Worm (Caenorhabditis elegans): ENCODE results near the gene F11E6.9.

F11E6.9 gene

ce11 chrIV:17475242-17475641 lies at the start of gene F11E6.9:
Gene F11E6.9 (minus strand): TSS chrIV:17475342.
- TF ChIP-seq ztf-23 (GFP tag; IDR thresholded peaks at IDR 0.05) (no peak), klf-2 (GFP tag; conservative IDR thresholded peaks at IDR 0.05) (no peak), ref-1 (GFP tag; conservative IDR thresholded peaks at IDR 0.05) (no peak), ztf-29 (GFP tag; IDR thresholded peaks at IDR 0.05) (no peak)

- 0 out of 2 replicates have a peak, but pooled peaks have one; percentile 10 for TF ChIP-seq klf-2 (GFP tag; conservative IDR thresholded peaks at IDR 0.05)
Observed at ce11 chrIV:17492712-17493111, 17.6 kb upstream of the F11E6.9 start.

- TF ChIP-seq klf-2 (GFP tag; conservative IDR thresholded peaks at IDR 0.05) (no peak), ref-1 (GFP tag; conservative IDR thresholded peaks at IDR 0.05) (no peak)
Observed at ce11 chrIV:17490679-17491078, 15.5 kb upstream of the F11E6.9 start, which contains the start of gene nas-6. Gene nas-6 (minus strand): TSS chrIV:17490779.

DNA sequence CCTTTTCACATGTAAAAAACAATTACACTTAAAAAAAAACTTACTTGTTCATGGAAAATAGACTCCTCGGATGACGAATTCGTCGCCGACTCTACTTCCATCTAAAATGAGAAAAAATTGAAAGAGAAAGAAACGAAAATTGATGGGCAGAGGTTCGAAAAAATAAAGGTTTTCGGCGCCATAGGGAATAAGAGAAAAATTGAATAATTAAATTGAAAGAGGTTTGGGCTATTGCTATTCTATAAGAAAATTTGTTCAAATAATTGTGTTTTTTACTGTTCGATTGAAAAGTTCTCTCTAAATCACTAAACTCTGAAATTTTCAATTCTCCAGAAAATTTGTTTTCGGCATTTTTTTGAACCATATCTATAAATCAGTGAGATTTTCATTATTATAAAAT lies 8.1 kb upstream of the F11E6.9 start, which contains the start of gene rabr-2:
Gene rabr-2, minus strand, starts transcription at position 101 of the 400 bp plus-strand sequence.
- TF ChIP-seq med-1 (GFP tag; optimal IDR thresholded peaks at IDR 0.05; ENCODE audit: insufficient read depth) (no peak), tab-1 (GFP tag; IDR thresholded peaks at IDR 0.05) (no peak), flt-1 (GFP tag; IDR thresholded peaks at IDR 0.05) (no peak), T22C8.4 (GFP tag; IDR thresholded peaks at IDR 0.05) (no peak), cog-1 (tag; optimal IDR thresholded peaks at IDR 0.05) (no peak), ztf-29 (GFP tag; IDR thresholded peaks at IDR 0.05) (no peak), klf-2 (GFP tag; conservative IDR thresholded peaks at IDR 0.05) (no peak), ref-1 (GFP tag; conservative IDR thresholded peaks at IDR 0.05) (no peak)

DNA sequence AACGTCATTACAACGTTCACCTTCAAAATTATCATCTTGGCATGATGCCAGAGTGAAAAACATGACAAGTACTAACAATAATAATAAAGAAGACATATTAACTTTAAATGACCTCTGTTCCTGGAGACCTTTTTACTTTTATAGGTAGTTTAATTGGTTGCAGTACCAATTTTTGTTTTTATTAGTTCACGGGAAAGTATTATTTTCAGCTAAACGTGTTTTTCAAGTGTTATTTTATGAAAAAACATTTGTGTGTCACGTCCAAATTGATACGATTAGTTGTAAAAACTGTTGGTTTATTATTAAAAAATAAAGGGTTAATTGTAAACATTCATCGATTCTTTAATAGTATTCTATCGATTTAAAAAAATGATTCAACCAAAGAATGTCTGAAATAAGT lies 601 bp upstream of the F11E6.9 start, which contains the start of gene grl-24:
Gene grl-24, minus strand, starts transcription at position 101 of the 400 bp plus-strand sequence.
- TF ChIP-seq T22C8.4 (GFP tag; IDR thresholded peaks at IDR 0.05): no peak

DNA sequence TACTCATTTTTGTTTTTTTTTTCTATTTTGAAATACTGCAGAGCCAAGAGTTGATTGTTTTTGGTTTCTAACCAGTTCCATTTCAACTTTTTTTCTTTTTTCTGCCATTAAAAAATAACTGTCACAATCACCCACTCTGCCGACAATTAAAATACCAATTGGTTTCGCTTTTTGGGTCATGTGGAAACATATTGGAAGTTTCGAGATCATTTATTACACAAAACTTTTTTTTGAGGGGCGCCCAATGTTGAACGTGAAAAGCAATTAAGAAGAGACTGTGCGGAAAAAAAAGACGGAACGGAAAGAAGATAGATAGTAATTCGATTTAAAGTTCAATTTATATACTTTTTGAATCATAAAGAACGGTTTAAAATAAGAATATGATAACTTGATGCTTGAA lies 1.1 kb downstream of the F11E6.9 start:
- TF ChIP-seq T22C8.4 (GFP tag; IDR thresholded peaks at IDR 0.05): no peak
- no peak for TF ChIP-seq ztf-23 (GFP tag; IDR thresholded peaks at IDR 0.05)
- no peak for TF ChIP-seq tab-1 (GFP tag; IDR thresholded peaks at IDR 0.05)
- no peak for TF ChIP-seq ref-1 (GFP tag; conservative IDR thresholded peaks at IDR 0.05)
- TF ChIP-seq ztf-29 (GFP tag; IDR thresholded peaks at IDR 0.05): no peak
- no peak for TF ChIP-seq klf-2 (GFP tag; conservative IDR thresholded peaks at IDR 0.05)
- no peak for TF ChIP-seq flt-1 (GFP tag; IDR thresholded peaks at IDR 0.05)
- TF ChIP-seq cog-1 (tag; optimal IDR thresholded peaks at IDR 0.05): no peak
- no peak for TF ChIP-seq med-1 (GFP tag; optimal IDR thresholded peaks at IDR 0.05; ENCODE audit: insufficient read depth)

DNA sequence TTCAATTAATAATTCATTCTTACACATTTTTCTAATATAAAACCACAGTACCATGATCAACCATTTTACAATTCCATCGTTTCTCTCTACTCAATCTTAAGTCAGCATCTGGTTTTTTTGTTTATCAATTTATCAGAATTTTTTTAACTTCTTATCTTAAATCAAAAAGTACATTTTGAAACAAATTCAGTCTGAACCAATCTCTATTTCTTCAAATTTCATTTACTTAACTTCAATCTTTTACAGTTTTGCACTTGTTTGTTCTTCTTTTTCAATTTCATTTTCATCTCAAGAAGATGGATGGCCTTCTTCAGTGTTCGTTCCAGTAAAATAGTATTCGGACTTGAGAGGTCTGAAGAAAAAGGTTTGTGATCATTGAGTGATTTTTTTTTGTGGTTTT lies 2.1 kb downstream of the F11E6.9 start, which contains the start of gene gba-3:
Gene gba-3, plus strand, starts transcription at position 301 of the 400 bp plus-strand sequence.
- no peak for TF ChIP-seq cog-1 (tag; optimal IDR thresholded peaks at IDR 0.05)

DNA sequence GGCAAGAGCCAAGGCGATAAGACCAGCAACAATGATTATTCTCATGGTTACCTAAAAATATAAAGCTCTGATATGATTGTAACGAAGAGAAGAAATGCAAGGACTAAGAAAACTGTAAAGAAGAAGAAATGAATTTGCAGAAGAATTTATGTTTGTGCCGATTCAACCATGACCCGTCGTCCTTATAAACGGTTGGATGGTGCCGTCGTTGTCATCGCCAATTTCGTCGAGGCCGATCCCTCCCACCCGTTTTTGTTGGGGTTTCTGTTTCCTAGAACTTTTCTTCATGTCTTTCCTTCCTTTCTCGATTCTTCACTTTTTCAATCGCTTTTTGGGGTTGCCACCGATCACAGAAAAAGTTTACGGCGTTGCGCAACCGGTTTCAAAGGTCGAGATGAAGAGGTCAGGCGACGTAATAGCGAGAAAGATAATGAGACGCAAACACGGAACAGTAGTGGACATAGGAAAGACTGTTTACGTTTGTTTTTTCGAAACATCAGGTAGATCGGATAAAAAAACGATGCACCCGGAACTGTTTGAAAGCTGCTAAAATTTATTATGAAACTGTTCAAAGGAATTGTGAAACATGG lies 3.2 kb downstream of the F11E6.9 start, which contains the start of gene epic-1:
Gene epic-1, minus strand, starts transcription at position 51 of the 590 bp plus-strand sequence.
- TF ChIP-seq ztf-29 (GFP tag; IDR thresholded peaks at IDR 0.05) (no peak), ref-1 (GFP tag; conservative IDR thresholded peaks at IDR 0.05) (no peak), flt-1 (GFP tag; IDR thresholded peaks at IDR 0.05) (no peak), T22C8.4 (GFP tag; IDR thresholded peaks at IDR 0.05) (no peak), cog-1 (tag; optimal IDR thresholded peaks at IDR 0.05) (no peak), klf-2 (GFP tag; conservative IDR thresholded peaks at IDR 0.05) (no peak), tab-1 (GFP tag; IDR thresholded peaks at IDR 0.05) (no peak), ztf-23 (GFP tag; IDR thresholded peaks at IDR 0.05) (no peak), med-1 (GFP tag; optimal IDR thresholded peaks at IDR 0.05; ENCODE audit: insufficient read depth) (no peak)

DNA sequence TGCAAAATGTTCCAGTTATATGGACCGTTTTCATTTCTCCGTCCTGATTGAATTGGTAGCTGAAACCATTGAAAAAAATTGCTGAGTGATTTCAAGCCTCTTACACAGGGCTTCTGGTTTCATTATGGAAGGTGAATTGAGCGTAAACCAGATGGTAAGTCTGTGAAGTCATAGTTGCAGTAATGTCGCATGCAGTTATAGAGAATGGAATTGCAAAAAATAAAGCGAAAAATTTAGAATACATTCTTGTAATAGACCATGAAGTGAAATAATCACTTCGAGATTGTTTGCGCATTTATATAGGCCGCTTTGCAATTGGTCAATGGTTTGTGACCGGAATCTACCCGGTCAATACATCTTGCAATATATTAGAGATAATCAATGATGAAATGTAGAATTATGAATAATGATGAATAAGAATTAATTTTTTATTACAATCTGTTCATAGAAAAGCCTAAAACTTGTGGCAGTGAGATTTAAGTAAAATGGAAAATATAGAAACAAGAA lies 5.0 kb downstream of the F11E6.9 start, which contains the start of gene F11E6.4:
Gene F11E6.4, minus strand, starts transcription at position 259 of the 507 bp plus-strand sequence.
- TF ChIP-seq flt-1 (GFP tag; IDR thresholded peaks at IDR 0.05) (no peak), T22C8.4 (GFP tag; IDR thresholded peaks at IDR 0.05) (no peak), med-1 (GFP tag; optimal IDR thresholded peaks at IDR 0.05; ENCODE audit: insufficient read depth) (no peak), tab-1 (GFP tag; IDR thresholded peaks at IDR 0.05) (no peak), ref-1 (GFP tag; conservative IDR thresholded peaks at IDR 0.05) (no peak), ztf-23 (GFP tag; IDR thresholded peaks at IDR 0.05) (no peak), klf-2 (GFP tag; conservative IDR thresholded peaks at IDR 0.05) (no peak), ztf-29 (GFP tag; IDR thresholded peaks at IDR 0.05) (no peak), cog-1 (tag; optimal IDR thresholded peaks at IDR 0.05) (no peak)

- TF ChIP-seq ref-1 (GFP tag; conservative IDR thresholded peaks at IDR 0.05) (no peak), tab-1 (GFP tag; IDR thresholded peaks at IDR 0.05) (no peak), med-1 (GFP tag; optimal IDR thresholded peaks at IDR 0.05; ENCODE audit: insufficient read depth) (no peak), klf-2 (GFP tag; conservative IDR thresholded peaks at IDR 0.05) (no peak), flt-1 (GFP tag; IDR thresholded peaks at IDR 0.05) (no peak), ztf-23 (GFP tag; IDR thresholded peaks at IDR 0.05) (no peak), T22C8.4 (GFP tag; IDR thresholded peaks at IDR 0.05) (no peak)
Observed at ce11 chrIV:17467825-17468224, 7.3 kb downstream of the F11E6.9 start.

DNA sequence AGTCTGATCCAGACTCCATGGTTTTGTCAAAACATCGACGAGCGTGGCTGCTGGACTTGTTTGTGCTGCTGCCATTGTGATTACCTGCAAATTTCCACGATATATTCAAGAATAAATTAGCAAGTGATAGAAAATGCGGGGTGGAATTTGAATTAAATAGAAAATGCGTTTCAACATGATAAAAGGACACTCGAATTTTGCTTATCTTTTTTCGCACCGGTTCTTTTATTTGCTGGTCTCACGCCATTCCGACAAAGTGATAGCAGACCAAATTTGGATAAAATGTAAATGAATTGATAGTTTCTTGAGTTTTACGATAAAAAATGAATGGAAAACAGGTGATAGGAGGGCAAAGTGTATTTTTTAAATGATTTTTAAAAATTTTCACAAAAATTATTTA lies 7.8 kb downstream of the F11E6.9 start, which contains the start of gene elo-2:
Gene elo-2, minus strand, starts transcription at position 84 of the 400 bp plus-strand sequence.
- no peak for TF ChIP-seq ztf-23 (GFP tag; IDR thresholded peaks at IDR 0.05)
- TF ChIP-seq ref-1 (GFP tag; conservative IDR thresholded peaks at IDR 0.05): no peak
- no peak for TF ChIP-seq T22C8.4 (GFP tag; IDR thresholded peaks at IDR 0.05)
- no peak for TF ChIP-seq klf-2 (GFP tag; conservative IDR thresholded peaks at IDR 0.05)
- no peak for TF ChIP-seq ztf-29 (GFP tag; IDR thresholded peaks at IDR 0.05)
- no peak for TF ChIP-seq cog-1 (tag; optimal IDR thresholded peaks at IDR 0.05)
- no peak for TF ChIP-seq med-1 (GFP tag; optimal IDR thresholded peaks at IDR 0.05; ENCODE audit: insufficient read depth)
- TF ChIP-seq flt-1 (GFP tag; IDR thresholded peaks at IDR 0.05): no peak
- TF ChIP-seq tab-1 (GFP tag; IDR thresholded peaks at IDR 0.05): no peak

Data from whole organism, midembryonic.